Worm (Caenorhabditis elegans): ENCODE data around the gene F43C9.1.

Gene F43C9.1

ce11 chrX:4809753-4810424, 16.8 kb downstream of the F43C9.1 start:
- TF ChIP-seq nhr-2 (tag; optimal IDR thresholded peaks at IDR 0.05) (peak; percentile 62), ceh-39 (tag; optimal IDR thresholded peaks at IDR 0.05) (no peak), hlh-1 (tag; optimal IDR thresholded peaks at IDR 0.05) (no peak), lin-32 (GFP tag; optimal IDR thresholded peaks at IDR 0.05) (no peak), ham-2 (GFP tag; optimal IDR thresholded peaks at IDR 0.05) (no peak), elt-1 (tag; optimal IDR thresholded peaks at IDR 0.05; ENCODE audit: borderline replicate concordance, insufficient read depth) (no peak), sem-2 (GFP tag; optimal IDR thresholded peaks at IDR 0.05) (no peak), tbx-8 (GFP tag; optimal IDR thresholded peaks at IDR 0.05) (no peak), snpc-4 (tag; optimal IDR thresholded peaks at IDR 0.05) (no peak), ztf-11 (tag; optimal IDR thresholded peaks at IDR 0.05) (no peak), mab-5 (tag; optimal IDR thresholded peaks at IDR 0.05) (no peak), lsy-2 (tag; optimal IDR thresholded peaks at IDR 0.05) (no peak), pha-4 (tag; optimal IDR thresholded peaks at IDR 0.05) (peak; percentile 23), nhr-76 (tag; optimal IDR thresholded peaks at IDR 0.05) (no peak), flh-1 (GFP tag; optimal IDR thresholded peaks at IDR 0.05) (no peak), unc-62 (GFP tag; optimal IDR thresholded peaks at IDR 0.05) (no peak)

DNA sequence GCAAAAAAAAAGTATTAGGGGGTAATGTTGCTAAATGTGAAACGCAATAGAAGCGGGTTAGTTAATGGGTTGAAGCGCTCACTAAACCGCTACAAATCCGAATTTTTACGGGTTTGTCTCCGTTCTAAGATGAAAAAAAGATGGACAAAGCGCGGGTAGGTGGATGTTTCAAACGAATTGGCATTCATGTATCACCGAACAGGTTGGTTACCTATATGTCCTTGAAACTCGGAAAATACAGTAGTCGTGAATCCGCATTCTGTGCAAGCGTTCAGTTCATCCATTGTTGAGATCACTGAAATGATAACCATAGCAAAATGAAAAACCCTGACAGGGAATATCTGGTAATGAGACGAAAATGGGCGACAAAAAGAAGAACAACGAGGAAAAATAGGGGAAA, 18.2 kb downstream of the F43C9.1 start, which contains the start of gene ztf-16:
Gene ztf-16 (minus strand): TSS at position 299 of the 400 bp plus-strand sequence.
- TF ChIP-seq M03D4.4 (tag; optimal IDR thresholded peaks at IDR 0.05): no peak
- TF ChIP-seq lsy-2 (tag; optimal IDR thresholded peaks at IDR 0.05): no peak
- TF ChIP-seq ceh-39 (tag; optimal IDR thresholded peaks at IDR 0.05): no peak
- no peak for TF ChIP-seq cnd-1 (tag; optimal IDR thresholded peaks at IDR 0.05)
- no peak for TF ChIP-seq tbx-8 (GFP tag; optimal IDR thresholded peaks at IDR 0.05)
- no peak for TF ChIP-seq unc-120 (tag; optimal IDR thresholded peaks at IDR 0.05; ENCODE audit: poor library complexity, severe bottlenecking)
- no peak for TF ChIP-seq nhr-12 (tag; optimal IDR thresholded peaks at IDR 0.05)
- no peak for TF ChIP-seq sem-2 (GFP tag; optimal IDR thresholded peaks at IDR 0.05)

- no peak for TF ChIP-seq unc-120 (tag; optimal IDR thresholded peaks at IDR 0.05; ENCODE audit: poor library complexity, severe bottlenecking)
- peak; percentile 0 for TF ChIP-seq mls-2 (tag; optimal IDR thresholded peaks at IDR 0.05)
Observed at ce11 chrX:4813115-4813732, 20.1 kb downstream of the F43C9.1 start.

ce11 chrX:4818252-4818651, 25.2 kb downstream of the F43C9.1 start, which contains the start of gene R08E3.3:
Gene R08E3.3 (plus strand): TSS chrX:4818593.
- TF ChIP-seq ceh-39 (tag; optimal IDR thresholded peaks at IDR 0.05) (no peak), sem-2 (GFP tag; optimal IDR thresholded peaks at IDR 0.05) (no peak), nhr-12 (tag; optimal IDR thresholded peaks at IDR 0.05) (no peak), ces-1 (GFP tag; optimal IDR thresholded peaks at IDR 0.05) (peak; percentile 15), unc-120 (tag; optimal IDR thresholded peaks at IDR 0.05; ENCODE audit: poor library complexity, severe bottlenecking) (no peak), nhr-28 (tag; optimal IDR thresholded peaks at IDR 0.05) (no peak), lsy-2 (tag; optimal IDR thresholded peaks at IDR 0.05) (peak; percentile 95), ham-2 (GFP tag; optimal IDR thresholded peaks at IDR 0.05) (no peak), lin-32 (GFP tag; optimal IDR thresholded peaks at IDR 0.05) (no peak), pha-4 (tag; optimal IDR thresholded peaks at IDR 0.05) (no peak)

DNA sequence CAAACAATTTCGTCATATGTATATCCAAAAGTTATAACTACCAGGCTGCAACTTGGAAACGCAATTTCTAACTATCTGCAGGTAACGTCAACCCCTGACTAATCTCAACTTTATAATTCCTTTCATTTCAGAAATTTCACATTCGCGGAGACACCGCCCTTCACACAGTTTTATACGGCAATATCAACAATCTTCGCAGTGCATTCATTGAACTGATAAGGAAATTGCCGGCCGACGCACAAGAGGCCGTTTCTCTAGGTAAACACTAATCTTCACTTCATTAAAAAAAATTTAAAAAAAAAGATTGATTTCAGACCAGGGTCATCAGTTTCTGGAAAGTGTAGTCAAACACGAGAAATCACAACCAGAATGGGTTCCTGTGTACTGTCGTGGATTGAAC, 25.8 kb downstream of the F43C9.1 start:
- TF ChIP-seq ztf-11 (tag; optimal IDR thresholded peaks at IDR 0.05): no peak
- TF ChIP-seq hlh-1 (tag; optimal IDR thresholded peaks at IDR 0.05): no peak
- no peak for TF ChIP-seq mab-5 (tag; optimal IDR thresholded peaks at IDR 0.05)
- no peak for TF ChIP-seq nhr-2 (tag; optimal IDR thresholded peaks at IDR 0.05)
- no peak for TF ChIP-seq blmp-1 (tag; optimal IDR thresholded peaks at IDR 0.05)
- TF ChIP-seq nhr-76 (tag; optimal IDR thresholded peaks at IDR 0.05): no peak
- no peak for TF ChIP-seq elt-3 (tag; optimal IDR thresholded peaks at IDR 0.05)

DNA sequence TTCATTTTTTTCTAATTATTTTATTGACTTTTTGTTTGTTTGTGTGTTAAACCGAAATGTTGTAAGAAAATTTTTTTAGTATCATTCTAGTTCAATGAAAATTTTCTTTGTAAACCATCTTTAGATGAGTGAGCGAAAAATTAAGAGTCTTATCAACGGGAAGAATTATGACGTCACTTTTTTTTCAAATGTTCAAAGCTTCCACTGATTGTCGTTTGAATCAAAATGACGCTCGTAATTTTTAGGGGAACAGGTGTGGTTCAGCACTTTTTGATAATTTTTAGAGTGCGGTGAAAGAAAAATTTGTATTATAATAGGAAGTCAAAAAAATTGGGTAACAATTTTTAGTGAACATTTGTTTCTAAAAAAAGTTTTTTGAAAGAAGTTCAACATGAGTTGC, 28.5 kb downstream of the F43C9.1 start:
- TF ChIP-seq zip-8 (tag; optimal IDR thresholded peaks at IDR 0.05): peak; percentile 22
- TF ChIP-seq ceh-83 (GFP tag; optimal IDR thresholded peaks at IDR 0.05): no peak
